Fruit fly (Drosophila melanogaster) whole organism, embryonic: ENCODE measurements around the gene RpS28-like.

Source experiments
- Antp ChIP-seq: fragments of 200-800 bp; sonication (Bioruptor generic); optimal IDR thresholded peaks from 3 replicates; lab custom pipeline; 2016; ENCODE audit warnings: missing biosample characterization, missing genetic modification characterization
- Blimp-1 ChIP-seq: fragments of 200-800 bp; sonication (Bioruptor generic); optimal IDR thresholded peaks from 3 replicates; lab custom pipeline; 2018; ENCODE audit warnings: missing biosample characterization, missing genetic modification characterization, mild to moderate bottlenecking, moderate library complexity, missing genetic modification reagents
- CG11695 ChIP-seq: fragments of 200-800 bp; sonication (Bioruptor generic); IDR thresholded peaks from 3 replicates; pipeline ENCODE4 v1.3.6; 2022; ENCODE audit warnings: missing biosample characterization, missing genetic modification characterization
- CG14441 ChIP-seq: fragments of 200-800 bp; sonication (Bioruptor generic); IDR thresholded peaks from 2 replicates; pipeline ENCODE4 v1.3.6; 2022; ENCODE audit warnings: missing biosample characterization, missing genetic modification characterization
- CG14710 ChIP-seq: fragments of 200-800 bp; sonication (Bioruptor generic); optimal IDR thresholded peaks from 3 replicates; lab custom pipeline; 2019; ENCODE audit warnings: missing biosample characterization, mild to moderate bottlenecking, missing genetic modification characterization, moderate library complexity
- CG14965 ChIP-seq: fragments of 200-800 bp; sonication (Bioruptor generic); optimal IDR thresholded peaks from 2 replicates; lab custom pipeline; 2016; ENCODE audit warnings: missing biosample characterization, missing genetic modification characterization, borderline replicate concordance
- CG15479 ChIP-seq: fragments of 200-800 bp; sonication (Bioruptor generic); optimal IDR thresholded peaks from 3 replicates; lab custom pipeline; 2019; ENCODE audit warnings: missing biosample characterization, mild to moderate bottlenecking, missing genetic modification characterization, moderate library complexity
- CG17328 ChIP-seq: fragments of 200-800 bp; sonication (Bioruptor generic); IDR thresholded peaks from 2 replicates; pipeline ENCODE4 v1.3.6; 2022; ENCODE audit warnings: missing biosample characterization, missing genetic modification characterization
- CG2678 ChIP-seq: fragments of 200-800 bp; sonication (Bioruptor generic); optimal IDR thresholded peaks from 3 replicates; lab custom pipeline; 2019; ENCODE audit warnings: missing biosample characterization, mild to moderate bottlenecking, missing genetic modification characterization, moderate library complexity
- CG31441 ChIP-seq: fragments of 200-800 bp; sonication (Bioruptor generic); IDR thresholded peaks from 2 replicates; pipeline ENCODE4 v1.3.6; 2022; ENCODE audit warnings: missing biosample characterization, missing genetic modification characterization
- CG3163 ChIP-seq: fragments of 200-800 bp; sonication (Bioruptor generic); optimal IDR thresholded peaks from 3 replicates; lab custom pipeline; 2016; ENCODE audit warnings: missing biosample characterization, missing genetic modification characterization
- CG33213 ChIP-seq: fragments of 200-800 bp; sonication (Bioruptor generic); optimal IDR thresholded peaks from 3 replicates; lab custom pipeline; 2016; ENCODE audit warnings: missing biosample characterization, missing genetic modification characterization
- CG3838 ChIP-seq: fragments of 200-800 bp; sonication (Bioruptor generic); optimal IDR thresholded peaks from 3 replicates; lab custom pipeline; 2016; ENCODE audit warnings: missing biosample characterization, missing genetic modification characterization
- CG3847 ChIP-seq: fragments of 200-800 bp; sonication (Bioruptor generic); IDR thresholded peaks from 2 replicates; pipeline ENCODE4 v1.3.6; 2022; ENCODE audit warnings: missing biosample characterization, missing genetic modification characterization
- CG3995 ChIP-seq: fragments of 200-800 bp; sonication (Bioruptor generic); optimal IDR thresholded peaks from 3 replicates; lab custom pipeline; 2016; ENCODE audit warnings: missing biosample characterization, missing genetic modification characterization
- CG42726 ChIP-seq: fragments of 200-800 bp; sonication (Bioruptor generic); IDR thresholded peaks from 2 replicates; pipeline ENCODE4 v1.3.6; 2022; ENCODE audit warnings: missing biosample characterization, missing genetic modification characterization; ENCODE audit not compliant: partially characterized antibody
- CG4282 ChIP-seq: fragments of 200-800 bp; sonication (Bioruptor generic); optimal IDR thresholded peaks from 2 replicates; lab custom pipeline; 2016; ENCODE audit warnings: missing biosample characterization, missing genetic modification characterization
- CG4360 ChIP-seq: fragments of 200-800 bp; sonication (Bioruptor generic); IDR thresholded peaks from 2 replicates; pipeline ENCODE4 v1.3.6; 2022; ENCODE audit warnings: missing biosample characterization, missing genetic modification characterization
- CG6683 ChIP-seq: fragments of 200-800 bp; sonication (Bioruptor generic); optimal IDR thresholded peaks from 2 replicates; lab custom pipeline; 2017; ENCODE audit warnings: missing biosample characterization, mild to moderate bottlenecking, missing genetic modification characterization, missing genetic modification reagents
- Camta ChIP-seq: fragments of 200-800 bp; sonication (Bioruptor generic); optimal IDR thresholded peaks from 2 replicates; lab custom pipeline; 2016; ENCODE audit warnings: missing biosample characterization, missing genetic modification characterization
- CrebB ChIP-seq: fragments of 200-800 bp; sonication (Bioruptor generic); optimal IDR thresholded peaks from 3 replicates; lab custom pipeline; 2018; ENCODE audit warnings: missing biosample characterization, mild to moderate bottlenecking, missing genetic modification characterization
- Deaf1 ChIP-seq: fragments of 200-800 bp; optimal IDR thresholded peaks from 3 replicates; lab custom pipeline; 2019; ENCODE audit warnings: missing biosample characterization, mild to moderate bottlenecking, missing genetic modification characterization, moderate library complexity
- Dip3 ChIP-seq: fragments of 200-800 bp; sonication (Bioruptor generic); optimal IDR thresholded peaks from 3 replicates; lab custom pipeline; 2016; ENCODE audit warnings: missing biosample characterization, missing genetic modification characterization
- ERR ChIP-seq: fragments of 200-800 bp; sonication (Bioruptor generic); optimal IDR thresholded peaks from 2 replicates; lab custom pipeline; 2016; ENCODE audit warnings: missing biosample characterization, missing genetic modification characterization
- Gug ChIP-seq: fragments of 200-800 bp; sonication (Bioruptor generic); IDR thresholded peaks from 4 replicates; pipeline ENCODE4 v1.3.6; 2022; ENCODE audit warnings: missing biosample characterization, missing genetic modification characterization
- HHEX ChIP-seq: fragments of 200-800 bp; sonication (Bioruptor generic); optimal IDR thresholded peaks from 3 replicates; lab custom pipeline; 2017; ENCODE audit warnings: missing biosample characterization, mild to moderate bottlenecking, missing genetic modification characterization, missing genetic modification reagents
- HLH54F ChIP-seq: fragments of 200-800 bp; sonication (Bioruptor generic); optimal IDR thresholded peaks from 3 replicates; lab custom pipeline; 2016; ENCODE audit warnings: missing biosample characterization, missing genetic modification characterization
- HmgD ChIP-seq: fragments of 200-800 bp; sonication (Bioruptor generic); optimal IDR thresholded peaks from 3 replicates; lab custom pipeline; 2016; ENCODE audit warnings: missing biosample characterization, missing genetic modification characterization
- Med ChIP-seq: fragments of 200-800 bp; sonication (Bioruptor generic); peaks from one replicate; lab custom pipeline; 2016; ENCODE audit warnings: missing biosample characterization, missing genetic modification characterization, mild to moderate bottlenecking, inconsistent platforms, moderate library complexity
- Meics ChIP-seq: fragments of 200-800 bp; sonication (Bioruptor generic); optimal IDR thresholded peaks from 2 replicates; lab custom pipeline; 2017; ENCODE audit warnings: missing biosample characterization, mild to moderate bottlenecking, missing genetic modification characterization
- NC2α ChIP-seq: fragments of 200-800 bp; sonication (Bioruptor generic); optimal IDR thresholded peaks from 2 replicates; lab custom pipeline; 2016; ENCODE audit warnings: missing biosample characterization, missing genetic modification characterization
- Oli ChIP-seq: fragments of 200-800 bp; sonication (Bioruptor generic); optimal IDR thresholded peaks from 2 replicates; lab custom pipeline; 2018; ENCODE audit warnings: missing biosample characterization, mild to moderate bottlenecking, missing genetic modification characterization, moderate library complexity
- Opbp ChIP-seq: fragments of 200-800 bp; sonication (Bioruptor generic); IDR thresholded peaks from 3 replicates; pipeline ENCODE4 v1.3.6; 2022; ENCODE audit warnings: missing biosample characterization, missing genetic modification characterization; ENCODE audit not compliant: partially characterized antibody
- Ravus ChIP-seq: fragments of 200-800 bp; sonication (Bioruptor generic); IDR thresholded peaks from 2 replicates; pipeline ENCODE4 v1.3.6; 2022; ENCODE audit warnings: missing biosample characterization, missing genetic modification characterization
- Trl ChIP-seq, 3 experiments: fragments of >200 bp in 2 of 3; fragments of 200-800 bp in 1 of 3; sonication (Bioruptor generic) in 1 of 3; optimal IDR thresholded peaks; 2 replicates in 1 of 3; 3 replicates in 2 of 3; lab custom pipeline; 2016 to 2017; ENCODE audit warnings: missing biosample characterization in 1 of 3, missing genetic modification characterization in 1 of 3
- ab ChIP-seq: fragments of 200-800 bp; sonication (Bioruptor generic); optimal IDR thresholded peaks from 2 replicates; lab custom pipeline; 2016; ENCODE audit warnings: missing biosample characterization, missing genetic modification characterization
- chinmo ChIP-seq: fragments of 200-800 bp; sonication (Bioruptor generic); IDR thresholded peaks from 4 replicates; pipeline ENCODE4 v1.3.6; 2022; ENCODE audit warnings: missing biosample characterization, missing genetic modification characterization; ENCODE audit not compliant: partially characterized antibody
- dati ChIP-seq: fragments of 200-800 bp; sonication (Bioruptor generic); IDR thresholded peaks from 2 replicates; pipeline ENCODE4 v1.3.6; 2022; ENCODE audit warnings: missing biosample characterization, missing genetic modification characterization
- esg ChIP-seq: fragments of 200-800 bp; sonication (Bioruptor generic); conservative IDR thresholded peaks from 2 replicates; pipeline ENCODE4 v1.3.6; 2022; ENCODE audit warnings: missing biosample characterization, missing genetic modification characterization
- fd102C ChIP-seq: fragments of 200-800 bp; sonication (Bioruptor generic); optimal IDR thresholded peaks from 2 replicates; lab custom pipeline; 2018; ENCODE audit warnings: missing biosample characterization, mild to moderate bottlenecking, missing genetic modification characterization, moderate library complexity
- gem ChIP-seq: fragments of 200-800 bp; sonication (Bioruptor generic); optimal IDR thresholded peaks from 2 replicates; lab custom pipeline; 2019; ENCODE audit warnings: missing biosample characterization, mild to moderate bottlenecking, missing genetic modification characterization, moderate library complexity
- lab ChIP-seq: fragments of 200-800 bp; sonication (Bioruptor generic); optimal IDR thresholded peaks from 3 replicates; lab custom pipeline; 2017; ENCODE audit warnings: missing biosample characterization, missing genetic modification characterization, mild to moderate bottlenecking, moderate library complexity, missing genetic modification reagents
- pb ChIP-seq: fragments of 200-800 bp; sonication (Bioruptor generic); optimal IDR thresholded peaks from 3 replicates; lab custom pipeline; 2016; ENCODE audit warnings: missing biosample characterization, missing genetic modification characterization
- ranshi ChIP-seq: fragments of 200-800 bp; sonication (Bioruptor generic); IDR thresholded peaks from 2 replicates; pipeline ENCODE4 v1.3.6; 2022; ENCODE audit warnings: missing biosample characterization, missing genetic modification characterization
- sd ChIP-seq: fragments of 200-800 bp; sonication (Bioruptor generic); optimal IDR thresholded peaks from 3 replicates; lab custom pipeline; 2018; ENCODE audit warnings: missing biosample characterization, mild to moderate bottlenecking, missing genetic modification characterization, moderate library complexity
- sima ChIP-seq: fragments of 200-800 bp; sonication (Bioruptor generic); optimal IDR thresholded peaks from 2 replicates; lab custom pipeline; 2016; ENCODE audit warnings: missing biosample characterization, missing genetic modification characterization
- trem ChIP-seq: fragments of 200-800 bp; optimal IDR thresholded peaks from 3 replicates; lab custom pipeline; 2019; ENCODE audit warnings: missing biosample characterization, mild to moderate bottlenecking, missing genetic modification characterization, moderate library complexity
- zfh2 ChIP-seq: fragments of 200-800 bp; sonication (Bioruptor generic); optimal IDR thresholded peaks from 2 replicates; lab custom pipeline; 2016; ENCODE audit warnings: missing biosample characterization, missing genetic modification characterization

Gene RpS28-like

DNA sequence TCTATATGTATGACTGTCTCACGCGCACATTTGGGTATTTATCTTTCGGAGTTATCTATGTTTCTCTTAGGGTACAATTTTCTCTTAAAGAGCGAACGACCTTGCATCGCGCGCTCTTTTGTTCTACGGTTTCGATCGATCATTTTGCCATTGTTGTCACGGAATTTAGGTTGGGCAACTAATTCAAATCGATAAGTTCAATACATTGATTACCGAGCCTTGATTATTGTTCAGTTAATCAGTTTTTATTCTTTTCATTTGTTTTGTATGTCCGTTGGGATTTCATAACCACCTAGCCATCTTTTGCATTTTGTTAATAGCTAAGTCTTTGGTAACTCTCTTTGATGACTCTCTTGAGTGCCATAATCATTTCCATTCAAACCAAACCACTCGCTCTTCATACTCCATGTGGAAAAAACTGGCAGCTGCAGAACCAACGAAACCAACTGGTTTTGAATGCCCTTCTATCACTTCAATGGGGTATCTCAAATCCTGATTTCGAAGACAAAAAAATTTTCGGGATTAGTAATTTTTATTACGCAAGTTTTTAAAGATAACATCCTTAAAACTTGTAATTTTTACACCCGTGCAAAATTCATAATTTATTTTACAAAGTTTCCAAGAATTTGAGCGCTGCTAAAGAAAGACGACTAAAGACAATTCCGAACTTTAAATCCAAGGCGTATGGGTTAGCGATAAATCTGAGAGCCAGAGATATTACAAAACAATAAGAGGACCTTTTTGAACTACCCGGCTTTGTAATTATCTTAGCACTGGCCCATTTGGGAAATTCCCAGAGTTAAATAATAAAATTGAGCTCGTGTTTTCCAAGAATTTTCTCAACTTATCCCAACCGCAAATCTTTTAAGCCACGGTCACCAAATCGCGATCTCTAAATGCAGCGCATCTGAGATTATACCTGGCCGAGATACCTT, 12.0 kb downstream of the RpS28-like start (continued):
- TF ChIP-seq Gug (GFP tag; lab: Robert Waterston, UW) (no peak; the same call in 2 of the 4 replicates), CG31441 (GFP tag; lab: Robert Waterston, UW) (no peak), CG3995 (no peak), sima (GFP tag; lab: Kevin White, UChicago) (no peak), zfh2 (GFP tag; lab: Kevin White, UChicago) (peak; percentile 45), CG14965 (GFP tag; lab: Kevin White, UChicago) (no peak), Antp (GFP tag; lab: Kevin White, UChicago) (peak; percentile 14), gem (tag; lab: Kevin White, UChicago) (peak; percentile 12), CG4282 (GFP tag; lab: Kevin White, UChicago) (no peak), Deaf1 (tag; lab: Kevin White, UChicago) (no peak), lab (GFP tag; lab: Kevin White, UChicago) (no peak), CG17328 (no peak), Meics (GFP tag; lab: Kevin White, UChicago) (peak; percentile 47), Ravus (GFP tag; lab: Robert Waterston, UW) (no peak), CG15479 (GFP tag; lab: Kevin White, UChicago) (no peak), Opbp (GFP tag; lab: Robert Waterston, UW) (no peak), CG14710 (tag; lab: Kevin White, UChicago) (peak; percentile 33), CG42726 (GFP tag; lab: Robert Waterston, UW) (no peak), sd (tag; lab: Kevin White, UChicago) (peak; percentile 87), CG33213 (GFP tag; lab: Kevin White, UChicago) (no peak), CG14441 (GFP tag; lab: Robert Waterston, UW) (peak; percentile 30; the same call in 1 of the 2 replicates), HHEX (no peak), trem (no peak), Oli (tag; lab: Kevin White, UChicago) (peak; percentile 35), chinmo (GFP tag; lab: Robert Waterston, UW) (peak; percentile 76; the same call in 2 of the 4 replicates), HmgD (no peak), HLH54F (GFP tag; lab: Kevin White, UChicago) (peak; percentile 9), Med (GFP tag; lab: Kevin White, UChicago) (peak; percentile 64), Trl (optimal IDR thresholded peaks at IDR 0.05; lab: Kevin White, UChicago) (peak; percentile 87 to 92), Trl (GFP tag; optimal IDR thresholded peaks at IDR 0.05; lab: Kevin White, UChicago) (no peak), ERR (GFP tag; lab: Kevin White, UChicago) (no peak), CG2678 (tag; lab: Kevin White, UChicago) (peak; percentile 13), CG3163 (peak; percentile 98), CG11695 (GFP tag; lab: Robert Waterston, UW) (no peak), CG3838 (GFP tag; lab: Kevin White, UChicago) (no peak), Blimp-1 (GFP tag; lab: Kevin White, UChicago) (no peak), ranshi (GFP tag; lab: Robert Waterston, UW) (no peak), pb (GFP tag; lab: Kevin White, UChicago) (peak; percentile 9), dati (0 out of 2 replicates have a peak, but pooled peaks have one; percentile 17), fd102C (GFP tag; lab: Kevin White, UChicago) (no peak), CG6683 (GFP tag; lab: Kevin White, UChicago) (no peak), ab (GFP tag; lab: Kevin White, UChicago) (no peak), CG3847 (no peak), NC2α (GFP tag; lab: Kevin White, UChicago) (no peak), Camta (no peak), Dip3 (GFP tag; lab: Kevin White, UChicago) (no peak), CG4360 (GFP tag; lab: Robert Waterston, UW) (no peak), CrebB (tag; lab: Kevin White, UChicago) (no peak), esg (GFP tag; lab: Robert Waterston, UW) (no peak; the same call in 1 of the 2 replicates)
